Worm (Caenorhabditis elegans) whole organism, late embryonic: Measurements from ENCODE around the gene F27E5.5.

Experiments
- C08G9.2 ChIP-seq: sonication (generic microtip); optimal IDR thresholded peaks from 2 replicates; lab custom pipeline; 2016; ENCODE audit warnings: mild to moderate bottlenecking, missing genetic modification characterization, moderate library complexity, missing compliant biosample characterization
- F13H6.1 ChIP-seq: sonication (generic microtip); optimal IDR thresholded peaks from 2 replicates; lab custom pipeline; 2016; ENCODE audit warnings: missing genetic modification characterization, missing compliant biosample characterization
- T23F11.4 ChIP-seq: fragments of 200-800 bp; sonication (Bioruptor generic); optimal IDR thresholded peaks from 2 replicates; lab custom pipeline; 2018; ENCODE audit warnings: mild to moderate bottlenecking, missing genetic modification characterization, missing compliant biosample characterization
- Y22D7AL.16 ChIP-seq: sonication (generic microtip); optimal IDR thresholded peaks from 2 replicates; lab custom pipeline; 2016; ENCODE audit warnings: missing genetic modification characterization, missing compliant biosample characterization
- ahr-1 ChIP-seq: sonication (generic microtip); optimal IDR thresholded peaks from 2 replicates; lab custom pipeline; 2016; ENCODE audit warnings: missing genetic modification characterization, missing compliant biosample characterization
- ama-1 ChIP-seq: fragments of 150-350 bp; optimal IDR thresholded peaks from 2 replicates; lab custom pipeline; 2014
- ceh-18 ChIP-seq: sonication (generic microtip); optimal IDR thresholded peaks from 2 replicates; lab custom pipeline; 2016; ENCODE audit warnings: missing genetic modification characterization, missing compliant biosample characterization
- ceh-22 ChIP-seq: sonication (generic microtip); optimal IDR thresholded peaks from 2 replicates; lab custom pipeline; 2017; ENCODE audit warnings: missing biosample characterization, missing genetic modification characterization
- ceh-24 ChIP-seq: sonication (generic microtip); optimal IDR thresholded peaks from 2 replicates; lab custom pipeline; 2016; ENCODE audit warnings: mild to moderate bottlenecking, missing genetic modification characterization, missing compliant biosample characterization
- ceh-31 ChIP-seq: sonication (generic microtip); optimal IDR thresholded peaks from 2 replicates; lab custom pipeline; 2016; ENCODE audit warnings: missing genetic modification characterization, missing compliant biosample characterization
- ceh-6 ChIP-seq: fragments of 200-800 bp; sonication (Bioruptor generic); optimal IDR thresholded peaks from 2 replicates; lab custom pipeline; 2018; ENCODE audit warnings: mild to moderate bottlenecking, missing genetic modification characterization, missing compliant biosample characterization
- dve-1 ChIP-seq: sonication (generic microtip); optimal IDR thresholded peaks from 2 replicates; lab custom pipeline; 2017; ENCODE audit warnings: antibody characterized with exemption, mild to moderate bottlenecking, missing genetic modification characterization, missing compliant biosample characterization
- elt-2 ChIP-seq: sonication (generic microtip); optimal IDR thresholded peaks from 2 replicates; lab custom pipeline; 2016; ENCODE audit warnings: missing genetic modification reagents, missing genetic modification characterization, missing compliant biosample characterization
- fax-1 ChIP-seq: sonication (generic microtip); optimal IDR thresholded peaks from 2 replicates; lab custom pipeline; 2016; ENCODE audit warnings: missing genotype, missing genetic modification characterization, missing compliant biosample characterization
- fkh-10 ChIP-seq: fragments of 150-350 bp; optimal IDR thresholded peaks from 2 replicates; lab custom pipeline; 2014; ENCODE audit warnings: missing biosample characterization, missing genetic modification reagents, missing genetic modification characterization
- hlh-13 ChIP-seq: fragments of 200-800 bp; sonication (Bioruptor generic); optimal IDR thresholded peaks from 2 replicates; lab custom pipeline; 2018; ENCODE audit warnings: mild to moderate bottlenecking, missing genetic modification characterization, missing compliant biosample characterization
- hlh-15 ChIP-seq: sonication (generic microtip); optimal IDR thresholded peaks from 2 replicates; lab custom pipeline; 2016; ENCODE audit warnings: missing genetic modification characterization, missing compliant biosample characterization
- hlh-30 ChIP-seq: sonication (generic microtip); optimal IDR thresholded peaks from 2 replicates; lab custom pipeline; 2017; ENCODE audit warnings: antibody characterized with exemption, missing genetic modification characterization, missing compliant biosample characterization; ENCODE audit not compliant: insufficient read depth
- hlh-6 ChIP-seq: sonication (generic microtip); optimal IDR thresholded peaks from 2 replicates; lab custom pipeline; 2016; ENCODE audit warnings: missing genotype, missing genetic modification characterization, missing compliant biosample characterization
- hlh-8 ChIP-seq: sonication (generic microtip); optimal IDR thresholded peaks from 2 replicates; lab custom pipeline; 2016; ENCODE audit warnings: missing genotype, missing genetic modification characterization, missing compliant biosample characterization
- lin-11 ChIP-seq: fragments of 200-800 bp; sonication (Bioruptor generic); optimal IDR thresholded peaks from 2 replicates; lab custom pipeline; 2018; ENCODE audit warnings: mild to moderate bottlenecking, missing genetic modification characterization, missing compliant biosample characterization
- madf-2 ChIP-seq: sonication (generic microtip); optimal IDR thresholded peaks from 2 replicates; lab custom pipeline; 2017; ENCODE audit warnings: missing genetic modification characterization, missing compliant biosample characterization
- mec-3 ChIP-seq: sonication (generic microtip); optimal IDR thresholded peaks from 2 replicates; lab custom pipeline; 2016; ENCODE audit warnings: borderline replicate concordance, missing genetic modification characterization, missing compliant biosample characterization
- nfya-1 ChIP-seq: sonication (generic microtip); optimal IDR thresholded peaks from 2 replicates; lab custom pipeline; 2017; ENCODE audit warnings: missing genetic modification characterization, mild to moderate bottlenecking, missing compliant biosample characterization, antibody characterized with exemption, moderate library complexity
- nhr-11 ChIP-seq: fragments of 150-350 bp; optimal IDR thresholded peaks from 2 replicates; lab custom pipeline; 2014; ENCODE audit warnings: missing biosample characterization, missing genetic modification characterization
- nhr-232 ChIP-seq: sonication (generic microtip); optimal IDR thresholded peaks from 2 replicates; lab custom pipeline; 2016; ENCODE audit warnings: missing genetic modification characterization, missing compliant biosample characterization
- odd-2 ChIP-seq: sonication (generic microtip); optimal IDR thresholded peaks from 2 replicates; lab custom pipeline; 2017; ENCODE audit warnings: antibody characterized with exemption, mild to moderate bottlenecking, missing genetic modification characterization, missing compliant biosample characterization
- pat-9 ChIP-seq: fragments of 200-800 bp; sonication (Bioruptor generic); optimal IDR thresholded peaks from 2 replicates; lab custom pipeline; 2018; ENCODE audit warnings: mild to moderate bottlenecking, missing genetic modification characterization, moderate library complexity, missing compliant biosample characterization
- pha-2 ChIP-seq: sonication (generic microtip); optimal IDR thresholded peaks from 2 replicates; lab custom pipeline; 2017; ENCODE audit warnings: mild to moderate bottlenecking, missing genetic modification characterization, missing compliant biosample characterization
- sdc-2 ChIP-seq: sonication (generic microtip); optimal IDR thresholded peaks from 2 replicates; lab custom pipeline; 2016; ENCODE audit warnings: missing genotype, missing genetic modification characterization, missing compliant biosample characterization
- sox-2 ChIP-seq: fragments of 200-800 bp; sonication (Bioruptor generic); IDR thresholded peaks from 2 replicates; pipeline ENCODE4 v1.3.6; 2022; ENCODE audit warnings: missing genetic modification reagents, missing genetic modification characterization, missing compliant biosample characterization
- sox-4 ChIP-seq: sonication (generic microtip); optimal IDR thresholded peaks from 2 replicates; lab custom pipeline; 2017; ENCODE audit warnings: mild to moderate bottlenecking, missing genetic modification characterization, inconsistent platforms, missing compliant biosample characterization
- syd-9 ChIP-seq: sonication (generic microtip); optimal IDR thresholded peaks from 2 replicates; lab custom pipeline; 2016; ENCODE audit warnings: mild to moderate bottlenecking, missing genetic modification characterization, moderate library complexity, missing compliant biosample characterization
- ttx-3 ChIP-seq: sonication (generic microtip); optimal IDR thresholded peaks from 2 replicates; lab custom pipeline; 2016; ENCODE audit warnings: missing genetic modification reagents, missing genetic modification characterization, missing compliant biosample characterization
- unc-3 ChIP-seq, 2 experiments: fragments of 200-800 bp in 1 of 2; sonication (Bioruptor generic) in 1 of 2; sonication (generic microtip) in 1 of 2; conservative IDR thresholded peaks in 1 of 2; optimal IDR thresholded peaks in 1 of 2; 2 replicates each; pipeline versions ENCODE4 v1.3.6 to Lab custom; 2016 to 2022; ENCODE audit warnings: missing compliant biosample characterization in 2 of 2, missing genetic modification characterization in 2 of 2, missing genetic modification reagents in 1 of 2
- unc-42 ChIP-seq: sonication (generic microtip); optimal IDR thresholded peaks from 2 replicates; lab custom pipeline; 2016; ENCODE audit warnings: missing genotype, missing genetic modification characterization, missing compliant biosample characterization
- unc-55 ChIP-seq: sonication (generic microtip); optimal IDR thresholded peaks from 2 replicates; lab custom pipeline; 2017; ENCODE audit warnings: missing biosample characterization, missing genetic modification reagents, missing genetic modification characterization
- unc-86 ChIP-seq: sonication (generic microtip); optimal IDR thresholded peaks from 2 replicates; lab custom pipeline; 2016; ENCODE audit warnings: missing genetic modification characterization, missing compliant biosample characterization
- zip-5 ChIP-seq: sonication (generic microtip); optimal IDR thresholded peaks from 2 replicates; lab custom pipeline; 2016; ENCODE audit warnings: missing genetic modification characterization, missing compliant biosample characterization
- ztf-16 ChIP-seq: sonication (generic microtip); optimal IDR thresholded peaks from 2 replicates; lab custom pipeline; 2017; ENCODE audit warnings: missing genetic modification characterization, missing compliant biosample characterization

Gene F27E5.5

DNA sequence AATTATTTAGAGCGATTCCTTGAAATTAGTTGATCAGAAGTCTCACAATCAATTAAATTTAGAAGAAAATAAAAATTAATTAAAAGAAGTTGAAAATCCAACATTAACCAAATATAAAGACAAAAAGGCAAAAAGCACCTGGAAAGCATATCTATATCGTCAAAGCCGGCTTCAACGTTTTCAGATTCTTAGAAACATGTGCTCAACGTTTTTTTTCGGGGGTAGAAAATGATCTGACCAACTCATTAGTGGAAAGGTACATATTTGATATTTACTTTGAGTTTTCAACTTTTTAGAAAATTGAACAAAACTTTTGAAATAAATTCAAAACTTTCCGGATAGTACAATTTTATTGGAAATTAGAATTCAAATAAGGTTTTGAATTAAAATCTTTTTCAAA, 1.2 kb upstream of the F27E5.5 start:
- TF ChIP-seq ceh-24 (no peak), unc-3 (GFP tag; conservative IDR thresholded peaks at IDR 0.05; lab: Robert Waterston, UW) (no peak), unc-3 (tag; optimal IDR thresholded peaks at IDR 0.05; lab: Kevin White, UChicago) (no peak), syd-9 (tag; lab: Kevin White, UChicago) (no peak), nhr-232 (tag; lab: Kevin White, UChicago) (no peak)

DNA sequence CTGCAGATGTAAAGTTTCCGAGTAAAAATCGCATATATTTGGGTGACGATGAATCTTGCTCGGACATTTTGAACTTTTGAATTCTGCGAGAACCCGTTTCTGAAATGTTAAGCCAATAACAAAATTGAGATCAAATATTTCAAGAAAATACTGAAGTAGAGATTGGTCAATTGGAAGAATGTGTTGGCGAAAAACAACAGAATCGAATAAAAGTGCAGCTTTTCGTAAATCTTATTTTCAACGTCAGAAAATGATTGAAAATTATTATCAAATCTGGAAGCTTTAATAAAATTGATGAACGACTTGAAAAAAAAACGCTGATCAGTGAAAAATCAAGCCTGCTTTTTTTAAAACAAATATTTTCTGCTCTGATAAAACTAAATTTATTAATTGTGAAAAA, 4.3 kb downstream of the F27E5.5 start, which contains the start of gene F27E5.8:
Gene F27E5.8, minus strand, starts transcription at position 101 of the 400 bp plus-strand sequence.
- no peak for TF ChIP-seq odd-2 (tag; lab: Kevin White, UChicago)
- TF ChIP-seq hlh-6 (tag; lab: Kevin White, UChicago) = no peak

DNA sequence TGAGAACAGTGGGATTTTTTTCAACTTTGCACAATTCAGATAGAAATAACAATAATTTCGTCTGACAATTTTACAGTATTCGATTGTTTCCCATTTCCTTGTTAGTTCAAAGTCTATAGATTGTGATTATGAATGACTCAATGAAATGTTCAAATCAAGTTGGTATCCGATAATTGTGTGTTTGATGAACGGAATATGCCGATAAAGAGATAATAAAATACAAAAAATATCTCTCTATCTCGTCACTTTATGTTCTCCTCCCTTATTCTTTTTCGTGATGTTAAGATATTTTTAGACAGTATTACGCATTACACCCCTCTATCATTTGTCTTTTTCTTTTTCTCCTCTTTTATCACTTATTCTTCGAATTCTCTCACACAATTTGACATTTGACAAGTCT, 9.2 kb downstream of the F27E5.5 start, which contains the start of gene F27E5.7:
Gene F27E5.7, plus strand, starts transcription at position 301 of the 400 bp plus-strand sequence.
- TF ChIP-seq ceh-6 (GFP tag; lab: Kevin White, UChicago) = no peak
- no peak for TF ChIP-seq unc-55 (GFP tag; lab: Kevin White, UChicago)
- no peak for TF ChIP-seq sox-2 (GFP tag; lab: Robert Waterston, UW)
- no peak for TF ChIP-seq sdc-2 (tag; lab: Kevin White, UChicago)
- TF ChIP-seq ceh-24 = no peak
- TF ChIP-seq mec-3 (tag; lab: Kevin White, UChicago) = no peak
- TF ChIP-seq nhr-11 = no peak
- no peak for TF ChIP-seq syd-9 (tag; lab: Kevin White, UChicago)
- no peak for TF ChIP-seq zip-5 (tag; lab: Kevin White, UChicago)
- TF ChIP-seq C08G9.2 (tag; lab: Kevin White, UChicago) = no peak
- TF ChIP-seq unc-86 (tag; lab: Kevin White, UChicago) = no peak
- TF ChIP-seq ttx-3 (tag; lab: Kevin White, UChicago) = no peak

DNA sequence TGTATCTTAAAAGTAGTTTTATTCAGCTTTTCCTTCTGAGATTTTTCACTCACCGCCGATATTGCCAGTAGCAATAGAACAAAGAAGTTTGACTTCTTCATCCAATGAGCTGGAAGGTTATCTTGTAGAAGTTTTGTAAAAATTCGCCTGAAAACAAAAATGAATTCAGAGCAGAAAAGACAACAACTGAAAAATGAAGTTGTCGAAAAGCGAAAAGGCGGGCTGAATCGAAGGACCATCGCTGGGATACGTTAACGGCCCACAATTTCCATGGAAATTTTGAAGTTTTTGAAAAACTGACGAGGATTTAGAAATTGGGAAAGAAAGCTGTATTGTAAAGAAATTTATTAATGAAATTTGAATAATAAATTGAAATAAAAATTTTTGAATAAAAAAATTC, 9.9 kb downstream of the F27E5.5 start, which contains the start of gene lov-1:
Gene lov-1, minus strand, starts transcription at position 101 of the 400 bp plus-strand sequence.
- no peak for TF ChIP-seq Y22D7AL.16 (tag; lab: Kevin White, UChicago)
- TF ChIP-seq pha-2 (tag; lab: Kevin White, UChicago) = no peak
- TF ChIP-seq T23F11.4 (GFP tag; lab: Kevin White, UChicago) = no peak
- no peak for TF ChIP-seq ceh-31 (tag; lab: Kevin White, UChicago)
- no peak for TF ChIP-seq hlh-15 (tag; lab: Kevin White, UChicago)
- no peak for TF ChIP-seq nfya-1 (tag; lab: Kevin White, UChicago)
- no peak for TF ChIP-seq ahr-1
- TF ChIP-seq ztf-16 (tag; lab: Kevin White, UChicago) = no peak
- no peak for TF ChIP-seq sox-4

DNA sequence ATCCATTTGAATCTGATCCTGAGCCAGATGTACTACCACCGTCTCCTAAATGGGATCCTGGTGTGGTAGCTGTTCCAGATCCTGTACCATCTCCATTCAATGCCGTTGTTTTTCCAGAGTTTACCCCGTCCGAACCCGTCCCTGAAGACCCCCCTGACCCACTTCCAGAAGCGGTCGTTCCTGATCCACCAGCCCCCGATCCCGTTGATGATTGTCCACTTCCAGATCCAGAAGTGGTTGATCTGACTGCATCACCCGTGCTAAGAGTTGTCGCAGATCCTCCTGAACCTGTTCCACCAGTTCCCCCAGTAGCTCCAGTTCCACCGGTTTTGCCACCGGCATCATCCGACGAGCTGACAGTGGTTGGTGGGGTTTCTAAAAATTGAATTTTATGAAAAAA, 15.0 kb downstream of the F27E5.5 start:
- no peak for TF ChIP-seq sdc-2 (tag; lab: Kevin White, UChicago)
- no peak for TF ChIP-seq elt-2 (tag; lab: Kevin White, UChicago)
- TF ChIP-seq pat-9 (tag; lab: Kevin White, UChicago) = no peak
- TF ChIP-seq ceh-18 (tag; lab: Kevin White, UChicago) = no peak
- TF ChIP-seq fax-1 = no peak
- TF ChIP-seq fkh-10 (GFP tag; lab: Kevin White, UChicago) = no peak
- no peak for TF ChIP-seq hlh-8 (tag; lab: Kevin White, UChicago)

DNA sequence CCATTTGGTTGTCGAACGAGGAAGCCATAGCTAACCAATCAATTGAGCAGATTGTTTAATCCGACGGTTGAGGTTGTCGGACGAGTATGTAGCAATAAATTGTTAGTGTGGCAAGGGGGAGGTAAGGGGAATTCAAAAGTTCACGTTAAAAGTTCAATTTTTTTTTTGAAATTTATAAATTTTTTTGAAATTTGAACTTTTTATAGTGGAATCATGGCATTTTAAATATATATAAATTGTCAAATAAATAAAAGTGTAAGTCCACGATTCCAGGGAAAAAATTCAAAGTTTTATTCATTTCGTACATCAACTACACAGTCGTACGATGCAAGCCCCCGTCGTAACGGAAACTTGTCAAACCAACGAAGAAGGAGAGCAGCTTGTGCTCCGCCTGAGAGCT, 23.3 kb downstream of the F27E5.5 start, which contains the start of the genes ZK945.7 and ZK945.8:
Gene ZK945.7, minus strand, starts transcription at position 101 of the 400 bp plus-strand sequence.
Gene ZK945.8, plus strand, starts transcription at position 275 of the 400 bp plus-strand sequence.
- TF ChIP-seq F13H6.1 (tag; lab: Kevin White, UChicago) (no peak), syd-9 (tag; lab: Kevin White, UChicago) (no peak), ceh-22 (tag; lab: Kevin White, UChicago) (no peak), ceh-31 (tag; lab: Kevin White, UChicago) (no peak), ceh-6 (GFP tag; lab: Kevin White, UChicago) (no peak), ama-1 (no peak), madf-2 (no peak), unc-55 (GFP tag; lab: Kevin White, UChicago) (no peak), odd-2 (tag; lab: Kevin White, UChicago) (no peak), lin-11 (no peak), unc-42 (tag; lab: Kevin White, UChicago) (no peak), fax-1 (no peak), hlh-13 (GFP tag; lab: Kevin White, UChicago) (no peak), nhr-11 (no peak), dve-1 (tag; lab: Kevin White, UChicago) (no peak), pha-2 (tag; lab: Kevin White, UChicago) (no peak), sox-4 (no peak), hlh-30 (tag; lab: Kevin White, UChicago) (no peak), Y22D7AL.16 (tag; lab: Kevin White, UChicago) (no peak)
